Fruit fly (Drosophila melanogaster) S2 (cell line): ENCODE data around the gene CG13947.

Experiments used
- CG8478 ChIP-seq: fragments of >200 bp; optimal IDR thresholded peaks from 2 replicates; lab custom pipeline; 2018
- CTCF ChIP-seq, 2 experiments: fragments of >200 bp; optimal IDR thresholded peaks; 2 replicates each; lab custom pipeline; 2018

CG13947 gene

DNA sequence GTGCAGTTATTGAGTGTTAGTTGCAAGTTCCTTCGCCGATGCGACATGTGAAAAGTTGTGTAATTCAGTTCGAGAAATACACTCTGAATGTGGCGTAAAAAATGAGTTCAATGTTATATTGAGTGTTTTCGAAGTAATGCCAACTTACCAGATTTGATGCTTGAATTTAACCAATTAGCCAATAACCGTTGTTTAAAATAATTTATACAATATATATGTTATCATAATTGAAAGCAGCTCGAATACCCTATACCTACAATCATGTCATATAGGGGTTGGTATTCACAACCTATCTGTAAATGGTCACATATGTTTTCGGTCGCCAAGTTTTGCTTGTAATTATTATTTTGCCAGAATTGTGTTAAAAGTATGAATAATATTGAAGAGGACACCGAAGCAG is 31.3 kb downstream of the CG13947 start, which contains the start of gene Nnf1b:
Nnf1b (plus strand) TSS at position 301 of the 400 bp plus-strand sequence.
- no peak for TF ChIP-seq CTCF (optimal IDR thresholded peaks at IDR 0.05; lab: Kevin White, UChicago)
- no peak for TF ChIP-seq CG8478 (lab: Kevin White, UChicago)

DNA sequence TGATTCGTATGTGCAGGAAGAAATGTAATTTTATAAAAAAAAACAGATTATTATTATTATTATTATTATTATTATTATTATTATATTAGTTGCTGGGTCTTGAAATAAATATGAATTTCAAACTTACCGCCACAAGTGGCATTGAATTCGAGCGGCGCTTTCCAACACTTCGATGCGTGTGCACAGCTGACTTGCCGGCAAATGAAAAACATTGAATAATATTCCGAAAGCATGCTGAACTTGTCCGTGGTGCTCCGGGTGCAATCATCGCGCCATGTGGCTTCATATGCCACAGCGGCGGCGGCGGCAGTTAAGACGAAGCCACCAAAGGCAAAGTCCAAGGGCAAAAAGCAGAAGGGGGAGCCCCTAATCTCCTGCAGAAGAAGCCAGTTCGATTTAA is 32.4 kb downstream of the CG13947 start, which contains the start of gene Dbp21E2:
Dbp21E2 (plus strand) TSS at position 180 of the 400 bp plus-strand sequence.
- no peak for TF ChIP-seq CTCF (optimal IDR thresholded peaks at IDR 0.05; lab: Kevin White, UChicago)
- no peak for TF ChIP-seq CG8478 (lab: Kevin White, UChicago)

DNA sequence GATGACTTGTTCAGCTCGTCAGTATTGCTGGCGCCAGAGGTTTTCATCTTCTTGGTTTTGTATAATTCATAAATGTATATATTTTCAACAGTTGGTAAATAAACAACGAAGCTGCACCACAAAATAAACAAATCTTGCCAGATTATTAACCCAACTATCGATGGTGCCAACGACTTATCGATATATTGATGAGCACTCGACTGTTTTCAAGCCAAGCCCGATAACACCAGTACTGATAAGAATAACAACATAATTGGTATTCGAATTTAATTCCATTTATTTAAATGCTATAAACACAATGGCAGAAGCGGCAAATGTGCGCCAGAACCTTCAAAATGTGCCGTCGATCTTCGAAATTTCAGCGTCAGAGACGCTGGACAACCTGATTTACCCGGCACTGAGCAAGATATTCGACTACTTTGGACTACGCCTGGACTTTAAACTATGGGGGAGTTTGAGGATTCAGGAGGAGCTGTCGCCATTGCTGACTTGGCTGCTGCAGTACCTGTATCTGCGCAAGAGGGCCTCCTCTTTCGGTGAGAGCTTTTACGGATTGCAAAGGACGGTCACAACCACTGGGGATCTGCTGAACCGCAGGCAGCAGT is 36.9 kb downstream of the CG13947 start, which contains the start of the genes Saf6 and Pex12:
Saf6 (minus strand) TSS at position 166 of the 605 bp plus-strand sequence.
Pex12 (plus strand) TSS at position 209 of the 605 bp plus-strand sequence.
- TF ChIP-seq CTCF (optimal IDR thresholded peaks at IDR 0.05; lab: Kevin White, UChicago) (no peak), CG8478 (lab: Kevin White, UChicago) (no peak)

DNA sequence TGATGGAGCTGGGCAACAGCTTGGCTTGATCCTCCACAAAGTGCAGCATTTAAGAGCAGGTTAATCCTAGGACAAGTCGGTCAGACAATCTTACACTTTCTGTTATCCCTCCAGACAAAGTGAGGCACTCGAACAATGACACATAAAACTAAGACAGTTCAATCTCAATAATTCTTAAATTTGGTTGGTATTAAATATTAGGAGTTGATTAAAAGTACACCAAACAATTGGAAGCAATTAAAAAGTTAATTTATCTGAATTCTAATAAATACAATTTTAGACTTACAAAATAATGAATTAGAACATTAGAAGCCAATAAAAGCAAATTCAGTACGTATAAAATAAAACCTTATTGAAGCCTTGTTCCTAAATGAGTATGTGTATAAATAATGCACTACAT is 38.9 kb downstream of the CG13947 start, which contains the start of gene CG15880:
CG15880 (minus strand) TSS at position 101 of the 400 bp plus-strand sequence.
- TF ChIP-seq CTCF (optimal IDR thresholded peaks at IDR 0.05; lab: Kevin White, UChicago) = no peak
- TF ChIP-seq CG8478 (lab: Kevin White, UChicago) = no peak

DNA sequence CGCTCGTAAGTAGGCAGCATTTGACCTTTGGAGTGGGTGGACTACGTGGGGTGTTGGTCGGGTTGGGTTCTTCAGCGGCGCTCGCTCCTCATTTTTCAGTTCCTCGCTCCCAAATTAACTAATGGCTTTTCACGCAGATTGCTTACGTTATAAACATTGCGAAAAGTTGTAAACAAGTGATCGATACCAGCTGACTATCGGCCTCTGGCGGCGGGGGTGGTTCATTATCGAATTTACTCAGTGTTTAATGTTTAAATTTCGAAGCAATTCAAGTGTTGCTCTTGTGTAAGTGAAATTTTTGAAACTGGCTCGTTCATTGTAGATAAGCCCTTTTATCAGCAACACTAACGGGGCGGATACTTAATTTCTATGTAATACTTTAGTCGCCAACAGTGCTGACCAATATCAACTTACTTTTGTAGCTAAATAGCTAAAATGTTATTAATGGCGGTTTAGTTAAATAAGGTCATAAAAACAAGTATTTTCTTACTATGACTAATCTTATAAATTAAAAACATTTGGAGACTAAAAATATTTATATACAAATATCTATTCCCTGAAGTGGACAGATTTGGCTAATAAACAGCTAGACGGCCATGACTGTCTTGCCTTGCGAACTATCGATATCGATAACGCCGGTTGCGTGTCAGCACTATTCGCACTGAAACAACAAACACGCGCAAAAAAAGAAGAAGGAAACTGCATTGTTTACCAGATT is 40.5 kb downstream of the CG13947 start, which contains the start of the genes PGAP2 and Clp:
PGAP2 (minus strand) TSS at position 194 of the 718 bp plus-strand sequence.
Clp (plus strand) TSS at position 650 of the 718 bp plus-strand sequence.
- TF ChIP-seq CG8478 (lab: Kevin White, UChicago) (no peak), CTCF (optimal IDR thresholded peaks at IDR 0.05; lab: Kevin White, UChicago) (peak in 1 of 2 experiments; percentile 35)

DNA sequence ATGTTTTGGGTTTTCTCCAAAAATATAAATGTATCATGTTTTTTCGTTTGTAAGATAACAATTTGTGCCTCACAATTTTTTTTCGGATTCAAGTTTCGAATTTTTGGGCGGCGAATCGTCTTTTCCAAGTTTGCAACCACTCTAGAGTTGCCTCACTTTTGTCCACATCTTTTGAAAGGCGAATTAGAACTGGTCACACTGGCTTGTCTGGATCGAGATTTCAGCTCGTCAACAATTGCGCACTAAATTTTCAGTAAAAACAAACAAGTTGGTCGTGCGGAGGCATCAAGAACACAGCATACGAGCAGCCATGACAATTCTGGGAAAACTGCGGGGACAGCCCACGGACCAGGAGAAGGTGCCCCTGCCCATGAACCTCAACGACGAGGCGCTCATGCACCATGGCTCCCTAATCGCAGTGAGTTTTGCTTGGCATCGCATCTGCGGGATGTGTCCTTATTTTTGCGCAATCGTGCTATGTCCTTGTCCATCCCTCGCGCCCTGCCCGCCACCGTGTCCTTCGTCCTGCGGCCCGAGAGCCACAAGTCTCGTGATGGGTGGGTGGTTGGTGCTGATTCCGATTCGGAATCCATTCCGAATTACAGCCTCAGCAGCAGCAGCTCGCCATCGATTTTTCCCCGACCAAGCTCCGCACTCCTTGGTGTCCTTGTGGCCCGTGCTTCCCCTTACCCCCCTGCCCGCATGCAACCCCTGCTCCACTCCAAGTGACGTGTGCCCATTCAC is 42.4 kb downstream of the CG13947 start, which contains the start of gene CG3662:
CG3662 (plus strand) TSS at position 48 of the 744 bp plus-strand sequence.
- TF ChIP-seq CG8478 (lab: Kevin White, UChicago) (no peak), CTCF (optimal IDR thresholded peaks at IDR 0.05; lab: Kevin White, UChicago) (peak; percentile 36 to 56)

DNA sequence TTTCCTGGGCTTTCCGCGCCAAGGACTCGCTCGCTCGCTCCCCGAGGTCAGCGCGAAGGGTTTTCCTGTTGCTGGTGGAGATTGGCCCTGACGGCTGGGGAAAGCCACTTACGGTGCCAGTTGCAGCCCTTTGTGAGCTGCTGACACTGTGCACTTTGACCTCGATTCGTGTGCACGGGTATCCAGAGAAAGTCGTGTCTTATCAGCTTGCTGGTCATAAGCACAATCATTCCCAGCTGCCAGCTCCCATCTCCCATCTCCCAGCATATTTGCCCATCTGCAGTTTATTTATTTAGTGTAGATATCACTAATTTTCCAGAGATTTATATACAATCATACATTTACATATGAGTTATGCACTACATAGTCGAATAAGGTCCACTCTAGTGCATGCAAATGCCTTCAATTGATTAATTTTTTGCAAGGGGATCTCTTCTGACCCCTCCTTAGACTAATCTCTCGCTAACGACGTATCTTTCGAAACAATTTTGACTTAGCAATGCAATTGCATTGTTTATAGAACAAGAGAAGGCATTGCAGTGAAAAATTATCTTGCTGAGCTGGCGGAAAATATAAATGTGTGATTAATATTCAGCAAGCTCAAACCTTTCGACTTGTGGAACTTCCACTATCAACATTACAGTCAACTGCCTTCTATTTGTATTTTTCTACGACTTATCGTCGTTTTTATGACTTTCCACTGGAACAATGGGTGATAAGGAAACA is 43.2 kb downstream of the CG13947 start:
- TF ChIP-seq CG8478 (lab: Kevin White, UChicago) (no peak), CTCF (optimal IDR thresholded peaks at IDR 0.05; lab: Kevin White, UChicago) (no peak)

DNA sequence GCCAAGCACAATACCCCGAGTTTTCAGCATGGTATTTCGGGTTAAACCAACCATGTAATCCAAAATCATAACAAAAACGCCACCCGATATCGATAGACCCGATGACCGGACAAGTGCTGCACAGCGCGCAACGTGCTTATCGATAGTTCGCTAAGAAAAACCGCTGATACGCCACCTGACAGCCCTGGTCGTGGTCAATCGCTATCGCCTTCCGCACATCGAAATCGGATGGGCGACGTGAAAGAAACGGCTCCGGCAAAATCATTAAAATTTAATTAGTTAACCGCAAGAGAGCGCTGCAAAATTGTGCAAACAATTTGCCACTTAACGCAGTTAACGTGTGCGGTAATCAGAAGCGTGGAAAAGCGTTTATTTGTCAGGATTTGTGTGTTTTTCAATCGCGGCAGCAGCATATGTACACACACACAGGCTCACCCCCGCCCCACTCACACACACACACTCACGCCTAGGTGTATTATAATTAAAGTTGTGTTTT is 46.8 kb downstream of the CG13947 start, which contains the start of the genes CG3862 and dock:
CG3862 (minus strand) TSS at position 94 of the 496 bp plus-strand sequence.
dock (plus strand) TSS at position 202 of the 496 bp plus-strand sequence.
- TF ChIP-seq CTCF (optimal IDR thresholded peaks at IDR 0.05; lab: Kevin White, UChicago) (peak; percentile 59 to 65), CG8478 (lab: Kevin White, UChicago) (no peak)

DNA sequence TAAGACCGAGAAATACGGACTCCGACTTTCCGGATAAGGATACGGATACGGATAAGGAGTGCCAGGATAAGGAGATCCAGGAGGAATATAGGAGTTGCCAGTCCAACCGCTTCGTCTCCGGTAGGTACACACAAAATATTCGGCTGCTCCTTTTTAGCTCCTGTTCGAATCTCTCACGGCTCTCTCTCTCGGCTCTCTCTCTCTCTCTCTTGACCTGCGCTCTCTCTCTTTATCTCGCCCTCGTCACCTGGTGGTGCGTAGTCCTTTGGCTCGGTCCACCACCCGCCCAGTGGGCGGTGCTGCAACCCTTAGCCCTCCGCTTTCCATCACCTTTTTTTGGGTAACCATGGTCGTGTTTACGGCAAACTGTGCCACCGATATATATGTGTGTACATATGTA is 47.4 kb downstream of the CG13947 start:
- TF ChIP-seq CG8478 (lab: Kevin White, UChicago) (no peak), CTCF (optimal IDR thresholded peaks at IDR 0.05; lab: Kevin White, UChicago) (no peak)

DNA sequence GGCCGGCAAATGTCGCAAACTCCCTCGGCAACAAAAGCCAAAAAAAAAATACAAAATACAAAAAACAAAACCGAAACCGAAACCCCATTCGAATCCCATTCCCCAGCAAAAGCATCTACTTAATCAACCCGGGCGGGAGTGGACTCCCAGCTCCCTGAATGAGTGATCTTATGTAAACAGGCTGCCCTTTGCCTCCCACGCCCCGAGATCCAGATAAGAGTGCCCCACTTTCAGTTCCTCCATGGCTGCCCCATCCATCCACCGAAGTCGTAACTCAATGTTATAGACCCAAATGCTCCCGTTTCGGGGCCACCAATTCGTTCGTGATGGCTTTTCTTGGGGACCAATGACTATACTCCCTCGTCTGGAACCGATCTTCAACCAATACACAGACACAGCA is 48.1 kb downstream of the CG13947 start:
- no peak for TF ChIP-seq CG8478 (lab: Kevin White, UChicago)
- no peak for TF ChIP-seq CTCF (optimal IDR thresholded peaks at IDR 0.05; lab: Kevin White, UChicago)

DNA sequence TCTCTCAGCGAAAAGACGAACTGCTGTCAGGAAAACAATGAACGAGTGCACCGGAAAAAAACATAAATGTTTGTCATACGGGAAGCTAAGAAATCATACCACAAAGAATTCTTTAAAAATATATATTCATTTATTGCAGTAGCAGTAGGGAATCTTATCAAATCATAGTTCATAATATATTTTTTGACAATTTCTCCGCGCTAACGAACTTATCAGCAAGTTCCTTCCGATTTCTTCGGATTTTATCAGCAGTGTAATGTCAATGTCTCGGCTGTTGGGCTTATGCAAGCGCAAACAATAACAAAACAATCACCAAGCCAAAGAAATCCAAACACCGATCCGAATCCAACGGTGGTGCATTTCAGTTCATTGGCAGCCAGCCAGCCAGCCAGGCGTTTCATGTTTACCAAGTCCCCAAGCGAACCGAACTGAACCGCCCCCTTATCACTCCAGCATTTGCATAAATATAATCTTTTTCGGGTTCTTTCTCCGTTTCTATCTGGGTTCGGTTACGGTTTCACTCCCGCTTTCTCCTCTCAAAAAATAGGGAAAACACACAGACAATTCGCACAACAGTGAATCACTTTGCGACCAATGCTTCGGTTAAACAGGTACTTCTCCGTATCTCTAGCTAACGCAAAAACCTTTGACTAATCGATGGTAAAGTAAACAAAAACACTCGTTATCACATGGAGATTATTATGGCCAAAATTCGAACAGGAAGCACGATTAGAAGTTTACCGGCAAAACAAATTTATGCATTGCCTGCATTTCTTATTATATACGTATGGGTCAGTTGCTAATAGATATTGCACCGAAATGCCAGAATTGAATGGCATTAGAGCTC is 48.8 kb downstream of the CG13947 start:
- TF ChIP-seq CTCF (optimal IDR thresholded peaks at IDR 0.05; lab: Kevin White, UChicago) = no peak
- TF ChIP-seq CG8478 (lab: Kevin White, UChicago) = no peak
